Worm (Caenorhabditis elegans): Measurements from ENCODE around the gene asna-1.

ce11 chrIII:8873990-8874668, 20.8 kb upstream of the asna-1 start:
- TF ChIP-seq nhr-76 (tag; optimal IDR thresholded peaks at IDR 0.05) (no peak), ceh-62 (tag; optimal IDR thresholded peaks at IDR 0.05) (no peak), pha-4 (GFP tag; IDR thresholded peaks at IDR 0.05) (no peak), pha-4 (tag; optimal IDR thresholded peaks at IDR 0.05) (no peak), unc-62 (GFP tag; optimal IDR thresholded peaks at IDR 0.05 in 1 of 2) (peak in 1 of 2 experiments; percentile 80), unc-62 (tag; optimal IDR thresholded peaks at IDR 0.05) (peak; percentile 9)

Data from whole organism, L4 larva.